Fruit fly (Drosophila melanogaster) whole organism, wandering third instar larva: Measurements from ENCODE around the gene Smyd3.

ENCODE experiments used
- Abd-B ChIP-seq: fragments of >200 bp; optimal IDR thresholded peaks from 2 replicates; lab custom pipeline; 2017; ENCODE audit warnings: missing biosample characterization, missing genetic modification characterization
- Dfd ChIP-seq: fragments of >200 bp; optimal IDR thresholded peaks from 2 replicates; lab custom pipeline; 2017; ENCODE audit warnings: missing biosample characterization, missing genetic modification characterization
- Dif ChIP-seq: fragments of 200-275, 200-300 bp; sonication (Bioruptor generic); optimal IDR thresholded peaks from 2 replicates; lab custom pipeline; 2018; ENCODE audit warnings: missing biosample characterization, missing genetic modification characterization; ENCODE audit not compliant: partially characterized antibody
- h ChIP-seq: fragments of 200-800 bp; sonication (Bioruptor generic); optimal IDR thresholded peaks from 3 replicates; lab custom pipeline; 2016; ENCODE audit warnings: missing biosample characterization, mild to moderate bottlenecking, missing genetic modification characterization
- lola ChIP-seq: fragments of >200 bp; optimal IDR thresholded peaks from 2 replicates; lab custom pipeline; 2017; ENCODE audit warnings: missing biosample characterization, missing genetic modification characterization
- pan ChIP-seq: fragments of >200 bp; optimal IDR thresholded peaks from 2 replicates; lab custom pipeline; 2017
- psq ChIP-seq: fragments of 200-800 bp; sonication (Bioruptor generic); optimal IDR thresholded peaks from 3 replicates; lab custom pipeline; 2017; ENCODE audit warnings: missing biosample characterization, mild to moderate bottlenecking, missing genetic modification characterization, moderate library complexity
- woc ChIP-seq: sonication (Bioruptor generic); optimal IDR thresholded peaks from 2 replicates; lab custom pipeline; 2016; ENCODE audit warnings: missing biosample characterization, mild to moderate bottlenecking, missing genetic modification characterization

DNA sequence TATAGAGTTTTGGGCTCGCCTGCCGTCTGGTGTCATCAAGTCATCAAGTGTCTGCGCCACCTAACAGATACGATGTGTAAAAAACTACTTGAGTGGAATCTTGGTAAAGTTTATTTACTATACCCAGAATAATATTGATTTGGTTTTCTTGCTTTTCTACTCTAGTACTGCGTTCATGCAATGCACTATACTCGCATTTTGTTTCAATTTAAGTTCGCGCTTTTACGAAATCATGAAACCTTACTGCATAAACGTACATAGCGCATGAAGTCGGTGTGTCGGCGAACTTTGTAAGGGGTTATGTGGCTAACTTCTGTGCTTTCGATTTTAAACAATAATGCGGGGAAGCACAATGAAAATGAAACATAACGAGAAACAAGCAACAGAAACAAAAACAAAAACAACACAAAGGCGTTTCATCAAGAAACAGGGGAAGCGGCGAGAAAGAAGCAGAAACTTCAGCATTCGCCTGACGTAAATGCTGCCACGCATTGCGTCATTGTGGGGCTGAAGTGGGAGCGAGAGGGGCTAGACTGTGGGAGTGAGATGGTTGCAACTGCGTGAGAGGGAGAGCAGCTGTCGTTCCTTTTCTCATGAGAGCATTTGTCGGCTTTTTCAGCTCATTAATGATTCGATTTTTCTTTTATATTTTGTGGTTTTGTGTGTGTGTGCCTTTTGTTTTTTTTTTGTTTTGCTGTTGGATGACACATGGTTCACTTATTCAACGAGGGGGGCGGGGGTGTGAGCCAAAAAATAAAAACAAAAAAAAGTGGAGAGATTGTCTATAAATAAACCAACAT is 43.6 kb upstream of the Smyd3 start:
- TF ChIP-seq pan (lab: Kevin White, UChicago) (no peak), Dfd (GFP tag; lab: Kevin White, UChicago) (no peak), woc (GFP tag; lab: Kevin White, UChicago) (no peak), Abd-B (no peak), psq (GFP tag; lab: Kevin White, UChicago) (peak; percentile 25), Dif (GFP tag; lab: Kevin White, UChicago) (no peak), h (GFP tag; lab: Kevin White, UChicago) (no peak), lola (GFP tag; lab: Kevin White, UChicago) (no peak)
